Worm (Caenorhabditis elegans): ENCODE measurements around the gene srw-127.

srw-127 gene

DNA sequence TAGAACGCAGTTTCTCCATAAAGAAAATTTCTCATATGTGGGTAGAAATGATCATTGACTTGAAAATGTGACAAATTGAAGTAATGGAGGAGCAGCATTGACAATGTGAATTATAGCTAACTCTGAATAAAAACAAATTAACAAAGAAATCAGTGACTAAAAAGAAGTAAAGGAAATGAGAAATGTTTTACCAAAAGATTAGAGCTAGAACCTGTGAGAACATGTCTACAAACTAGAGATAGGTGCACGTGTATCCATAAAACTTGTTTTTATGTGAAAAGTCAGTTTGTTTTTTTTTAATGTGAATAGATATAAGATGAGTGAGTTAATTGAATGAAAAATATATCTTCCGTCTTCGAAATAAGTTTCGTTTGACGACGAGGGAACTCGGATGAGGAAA lies 33.7 kb upstream of the srw-127 start, which contains the start of gene sre-12:
Gene sre-12 (minus strand): TSS at position 101 of the 400 bp plus-strand sequence.
- TF ChIP-seq fkh-2 (tag; optimal IDR thresholded peaks at IDR 0.05) (no peak), nhr-43 (tag; optimal IDR thresholded peaks at IDR 0.05; ENCODE audit: poor library complexity, severe bottlenecking) (no peak), hmg-11 (tag; optimal IDR thresholded peaks at IDR 0.05) (no peak), ztf-4 (tag; optimal IDR thresholded peaks at IDR 0.05) (no peak), lin-15B (tag; optimal IDR thresholded peaks at IDR 0.05) (no peak), nhr-67 (tag; optimal IDR thresholded peaks at IDR 0.05) (no peak)

DNA sequence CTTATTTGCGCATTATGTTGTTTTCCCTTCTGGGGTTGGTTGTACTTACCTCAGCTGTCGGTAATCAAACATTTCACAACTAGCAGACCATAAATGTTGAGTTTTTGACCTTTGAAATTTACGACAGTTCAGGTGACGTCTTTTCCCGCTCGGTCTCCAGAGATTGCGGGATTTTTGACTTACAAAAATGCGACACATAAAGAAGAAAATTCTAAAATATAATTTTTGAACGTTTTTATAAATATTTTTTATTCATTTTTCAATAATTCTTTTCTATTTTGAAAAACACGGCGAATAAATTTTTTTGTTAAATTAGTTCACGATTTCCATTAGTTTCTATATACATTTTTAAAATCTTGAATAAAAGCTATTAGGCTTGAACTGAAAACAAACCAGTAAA lies 29.9 kb upstream of the srw-127 start, which contains the start of gene nhr-161:
Gene nhr-161 (minus strand): TSS at position 101 of the 400 bp plus-strand sequence.
- TF ChIP-seq ama-1 (optimal IDR thresholded peaks at IDR 0.05), result no peak
- TF ChIP-seq fos-1 (tag; optimal IDR thresholded peaks at IDR 0.05), result no peak
- no peak for TF ChIP-seq mdl-1 (tag; optimal IDR thresholded peaks at IDR 0.05)
- no peak for TF ChIP-seq daf-12 (tag; optimal IDR thresholded peaks at IDR 0.05)
- no peak for TF ChIP-seq nhr-23 (tag; optimal IDR thresholded peaks at IDR 0.05)
- no peak for TF ChIP-seq ceh-16 (tag; optimal IDR thresholded peaks at IDR 0.05)
- no peak for TF ChIP-seq egl-5 (tag; optimal IDR thresholded peaks at IDR 0.05)
- TF ChIP-seq ztf-4 (tag; optimal IDR thresholded peaks at IDR 0.05), result no peak
- no peak for TF ChIP-seq ceh-82 (tag; optimal IDR thresholded peaks at IDR 0.05)
- TF ChIP-seq ceh-9 (tag; optimal IDR thresholded peaks at IDR 0.05), result no peak
- no peak for TF ChIP-seq lin-15B (tag; optimal IDR thresholded peaks at IDR 0.05)
- no peak for TF ChIP-seq zag-1 (tag; optimal IDR thresholded peaks at IDR 0.05)
- TF ChIP-seq nhr-76 (tag; optimal IDR thresholded peaks at IDR 0.05), result no peak
- no peak for TF ChIP-seq R02D3.7 (tag; optimal IDR thresholded peaks at IDR 0.05)
- no peak for TF ChIP-seq hmg-11 (tag; optimal IDR thresholded peaks at IDR 0.05)
- TF ChIP-seq pqm-1 (tag; optimal IDR thresholded peaks at IDR 0.05), result no peak
- no peak for TF ChIP-seq ZK546.5 (tag; optimal IDR thresholded peaks at IDR 0.05)
- TF ChIP-seq ceh-28 (tag; optimal IDR thresholded peaks at IDR 0.05), result no peak
- no peak for TF ChIP-seq nhr-11 (tag; optimal IDR thresholded peaks at IDR 0.05)

DNA sequence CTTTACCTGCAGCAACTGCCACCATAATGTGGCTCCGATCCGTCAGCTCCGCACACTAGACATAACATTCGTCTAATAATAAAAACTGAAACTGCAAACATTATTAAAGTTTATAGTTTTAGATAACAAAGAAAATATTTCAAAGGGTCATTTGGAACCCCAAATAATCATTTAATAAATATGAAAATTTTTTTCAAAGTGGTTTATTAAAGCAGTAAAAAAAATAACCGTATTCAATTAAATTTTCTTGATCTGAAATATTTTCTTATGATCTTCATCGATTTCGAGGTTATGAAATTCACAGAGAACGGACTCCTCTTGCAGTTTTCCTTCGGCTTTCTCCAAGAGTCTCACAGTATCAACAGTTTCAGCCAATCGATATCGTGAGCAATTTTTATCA lies 26.8 kb upstream of the srw-127 start, which contains the start of gene nhr-163:
Gene nhr-163 (minus strand): TSS at position 101 of the 400 bp plus-strand sequence.
- TF ChIP-seq nhr-23 (tag; optimal IDR thresholded peaks at IDR 0.05), result no peak
- no peak for TF ChIP-seq fos-1 (tag; optimal IDR thresholded peaks at IDR 0.05)
- TF ChIP-seq ztf-11 (tag; optimal IDR thresholded peaks at IDR 0.05), result no peak
- TF ChIP-seq egl-5 (tag; optimal IDR thresholded peaks at IDR 0.05), result no peak
- no peak for TF ChIP-seq skn-1 (tag; optimal IDR thresholded peaks at IDR 0.05)
- TF ChIP-seq eor-1 (tag; optimal IDR thresholded peaks at IDR 0.05), result no peak
- no peak for TF ChIP-seq lin-39 (tag; optimal IDR thresholded peaks at IDR 0.05)

DNA sequence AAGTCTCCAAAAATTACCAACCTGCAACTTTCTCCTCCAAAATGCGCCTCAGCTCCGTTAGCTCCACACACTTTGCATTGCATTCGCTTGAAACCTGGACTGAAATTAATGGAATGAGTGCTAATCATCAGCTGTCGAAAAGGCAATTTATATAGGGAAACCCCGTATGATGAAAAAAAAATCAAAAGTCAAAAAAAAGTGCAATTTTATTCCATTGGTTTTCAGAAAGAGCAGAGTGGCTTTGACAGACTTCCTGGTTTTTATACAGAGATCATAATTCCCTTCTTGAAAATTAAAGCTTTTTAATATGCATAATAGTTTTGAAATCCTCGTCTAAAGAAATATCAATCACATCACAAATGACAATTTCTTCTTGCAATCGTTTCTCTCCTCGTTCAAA lies 25.0 kb upstream of the srw-127 start, which contains the start of gene nhr-139:
Gene nhr-139 (minus strand): TSS at position 101 of the 400 bp plus-strand sequence.
- TF ChIP-seq tbx-2 (tag; optimal IDR thresholded peaks at IDR 0.05) (no peak), lin-15B (tag; optimal IDR thresholded peaks at IDR 0.05) (no peak), mml-1 (tag; optimal IDR thresholded peaks at IDR 0.05) (no peak), fkh-2 (tag; optimal IDR thresholded peaks at IDR 0.05) (no peak), snpc-4 (tag; optimal IDR thresholded peaks at IDR 0.05) (no peak), ceh-9 (tag; optimal IDR thresholded peaks at IDR 0.05) (no peak), fkh-10 (GFP tag; optimal IDR thresholded peaks at IDR 0.05) (no peak), nhr-237 (tag; optimal IDR thresholded peaks at IDR 0.05) (no peak), unc-39 (tag; optimal IDR thresholded peaks at IDR 0.05) (no peak), pqm-1 (tag; optimal IDR thresholded peaks at IDR 0.05) (no peak), unc-62 (GFP tag; optimal IDR thresholded peaks at IDR 0.05) (no peak), elt-1 (tag; optimal IDR thresholded peaks at IDR 0.05) (no peak), fos-1 (tag; optimal IDR thresholded peaks at IDR 0.05) (no peak), ceh-82 (tag; optimal IDR thresholded peaks at IDR 0.05) (no peak), lsy-12 (tag; optimal IDR thresholded peaks at IDR 0.05) (no peak), lin-39 (tag; optimal IDR thresholded peaks at IDR 0.05) (no peak), nhr-67 (tag; optimal IDR thresholded peaks at IDR 0.05) (no peak), daf-12 (tag; optimal IDR thresholded peaks at IDR 0.05) (no peak), zag-1 (tag; optimal IDR thresholded peaks at IDR 0.05) (no peak), ceh-28 (tag; optimal IDR thresholded peaks at IDR 0.05) (no peak)

DNA sequence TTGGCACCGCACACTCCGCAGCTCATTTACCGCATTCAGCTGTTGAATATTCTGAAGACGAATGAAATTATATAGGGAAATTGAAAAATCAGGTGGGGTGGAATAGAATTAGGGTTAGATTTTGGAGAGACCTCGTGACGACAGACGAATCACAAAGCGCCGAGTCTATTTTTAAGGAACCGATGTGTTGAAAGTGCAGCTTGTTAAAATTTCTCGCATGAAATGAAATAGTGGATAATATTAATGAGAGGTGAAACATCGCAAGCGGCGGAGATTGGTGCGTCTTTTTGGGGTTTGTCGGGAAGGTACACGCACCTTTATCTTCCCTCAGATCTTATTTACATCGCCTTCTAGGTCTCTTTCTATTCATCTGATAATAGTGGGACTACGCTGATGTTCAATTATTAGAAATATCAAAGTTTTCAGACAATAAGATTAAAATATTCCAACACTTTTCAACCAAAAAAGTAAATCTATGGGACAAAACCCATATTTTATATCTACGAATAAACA lies 23.0 kb upstream of the srw-127 start, which contains the start of gene nhr-140:
Gene nhr-140 (minus strand): TSS at position 51 of the 513 bp plus-strand sequence.
- TF ChIP-seq elt-1 (tag; optimal IDR thresholded peaks at IDR 0.05) (peak; percentile 56), elt-2 (tag; optimal IDR thresholded peaks at IDR 0.05) (no peak)
